Fruit fly (Drosophila melanogaster) whole organism, embryonic: ENCODE results near the gene Swip-1.
A peak's percentile ranks its signal among the peaks of the same experiment; 100 is the strongest.

Experiments
- Aef1 ChIP-seq: fragments of 200-800 bp; sonication (Bioruptor generic); IDR thresholded peaks from 3 replicates; pipeline ENCODE4 v1.3.6; 2022; ENCODE audit warnings: missing biosample characterization, missing genetic modification characterization
- Bdp1 ChIP-seq: fragments of 200-800 bp; sonication (Bioruptor generic); optimal IDR thresholded peaks from 3 replicates; lab custom pipeline; 2016; ENCODE audit warnings: missing biosample characterization, missing genetic modification characterization
- CG10267 ChIP-seq: fragments of 200-800 bp; sonication (Bioruptor generic); optimal IDR thresholded peaks from 2 replicates; lab custom pipeline; 2018; ENCODE audit warnings: missing biosample characterization, mild to moderate bottlenecking, missing genetic modification characterization, moderate library complexity
- CG10979 ChIP-seq: fragments of 200-800 bp; sonication (Bioruptor generic); optimal IDR thresholded peaks from 2 replicates; lab custom pipeline; 2018; ENCODE audit warnings: missing biosample characterization, mild to moderate bottlenecking, missing genetic modification characterization, moderate library complexity
- CG11456 ChIP-seq: fragments of 200-800 bp; sonication (Bioruptor generic); IDR thresholded peaks from 3 replicates; pipeline ENCODE4 v1.3.6; 2022; ENCODE audit warnings: missing biosample characterization, missing genetic modification characterization
- CG12071 ChIP-seq: fragments of 200-800 bp; sonication (Bioruptor generic); optimal IDR thresholded peaks from 3 replicates; lab custom pipeline; 2018; ENCODE audit warnings: missing biosample characterization, mild to moderate bottlenecking, missing genetic modification characterization
- CG15011 ChIP-seq: fragments of 200-800 bp; sonication (Bioruptor generic); optimal IDR thresholded peaks from 3 replicates; lab custom pipeline; 2018; ENCODE audit warnings: missing biosample characterization, mild to moderate bottlenecking, missing genetic modification characterization
- CG17568 ChIP-seq: fragments of 200-800 bp; sonication (Bioruptor generic); optimal IDR thresholded peaks from 2 replicates; lab custom pipeline; 2018; ENCODE audit warnings: missing biosample characterization, mild to moderate bottlenecking, missing genetic modification characterization, moderate library complexity
- CG17802 ChIP-seq: fragments of 200-800 bp; sonication (Bioruptor generic); optimal IDR thresholded peaks from 2 replicates; lab custom pipeline; 2018; ENCODE audit warnings: missing biosample characterization, mild to moderate bottlenecking, missing genetic modification characterization, moderate library complexity
- CG30020 ChIP-seq: fragments of 200-800 bp; optimal IDR thresholded peaks from 2 replicates; lab custom pipeline; 2019; ENCODE audit warnings: missing biosample characterization, mild to moderate bottlenecking, missing genetic modification characterization, moderate library complexity
- CG31441 ChIP-seq: fragments of 200-800 bp; sonication (Bioruptor generic); IDR thresholded peaks from 2 replicates; pipeline ENCODE4 v1.3.6; 2022; ENCODE audit warnings: missing biosample characterization, missing genetic modification characterization
- CG3838 ChIP-seq: fragments of 200-800 bp; sonication (Bioruptor generic); optimal IDR thresholded peaks from 3 replicates; lab custom pipeline; 2016; ENCODE audit warnings: missing biosample characterization, missing genetic modification characterization
- CG4282 ChIP-seq: fragments of 200-800 bp; sonication (Bioruptor generic); optimal IDR thresholded peaks from 2 replicates; lab custom pipeline; 2016; ENCODE audit warnings: missing biosample characterization, missing genetic modification characterization
- CG4360 ChIP-seq: fragments of 200-800 bp; sonication (Bioruptor generic); IDR thresholded peaks from 2 replicates; pipeline ENCODE4 v1.3.6; 2022; ENCODE audit warnings: missing biosample characterization, missing genetic modification characterization
- CG4617 ChIP-seq: fragments of 200-800 bp; sonication (Bioruptor generic); optimal IDR thresholded peaks from 3 replicates; lab custom pipeline; 2016; ENCODE audit warnings: missing biosample characterization, missing genetic modification characterization, borderline replicate concordance
- CG4730 ChIP-seq: fragments of 200-800 bp; sonication (Bioruptor generic); IDR thresholded peaks from 2 replicates; pipeline ENCODE4 v1.3.6; 2022; ENCODE audit warnings: missing biosample characterization, missing genetic modification characterization
- CG5245 ChIP-seq: fragments of 200-800 bp; sonication (Bioruptor generic); optimal IDR thresholded peaks from 3 replicates; lab custom pipeline; 2016; ENCODE audit warnings: missing biosample characterization, missing genetic modification characterization
- CG8290 ChIP-seq, 3 experiments: fragments of 200-800 bp; sonication (Bioruptor generic); optimal IDR thresholded peaks; 2 replicates each; lab custom pipeline; 2016 to 2019; ENCODE audit warnings: missing biosample characterization in 3 of 3, missing genetic modification characterization in 3 of 3, mild to moderate bottlenecking in 2 of 3, moderate library complexity in 1 of 3
- E2f2 ChIP-seq: fragments of 200-800 bp; sonication (Bioruptor generic); IDR thresholded peaks from 2 replicates; pipeline ENCODE4 v1.3.6; 2022; ENCODE audit warnings: missing biosample characterization, missing genetic modification characterization
- ERR ChIP-seq: fragments of 200-800 bp; sonication (Bioruptor generic); optimal IDR thresholded peaks from 2 replicates; lab custom pipeline; 2016; ENCODE audit warnings: missing biosample characterization, missing genetic modification characterization
- GATAe ChIP-seq: fragments of 200-800 bp; sonication (Bioruptor generic); conservative IDR thresholded peaks from 2 replicates; pipeline ENCODE4 v1.3.6; 2022; ENCODE audit warnings: missing biosample characterization, missing genetic modification characterization
- H2.0 ChIP-seq: fragments of 200-800 bp; sonication (Bioruptor generic); IDR thresholded peaks from 2 replicates; pipeline ENCODE4 v1.3.6; 2022; ENCODE audit warnings: missing biosample characterization, missing genetic modification characterization
- HHEX ChIP-seq: fragments of 200-800 bp; sonication (Bioruptor generic); optimal IDR thresholded peaks from 3 replicates; lab custom pipeline; 2017; ENCODE audit warnings: missing biosample characterization, mild to moderate bottlenecking, missing genetic modification characterization, missing genetic modification reagents
- HmgD ChIP-seq: fragments of 200-800 bp; sonication (Bioruptor generic); optimal IDR thresholded peaks from 3 replicates; lab custom pipeline; 2016; ENCODE audit warnings: missing biosample characterization, missing genetic modification characterization
- Hr39 ChIP-seq: fragments of >200 bp; optimal IDR thresholded peaks from 2 replicates; lab custom pipeline; 2017
- Meics ChIP-seq: fragments of 200-800 bp; sonication (Bioruptor generic); optimal IDR thresholded peaks from 2 replicates; lab custom pipeline; 2017; ENCODE audit warnings: missing biosample characterization, mild to moderate bottlenecking, missing genetic modification characterization
- NfI ChIP-seq: fragments of 200-800 bp; sonication (Bioruptor generic); optimal IDR thresholded peaks from 3 replicates; lab custom pipeline; 2018; ENCODE audit warnings: missing biosample characterization, mild to moderate bottlenecking, missing genetic modification characterization, moderate library complexity
- Pdp1 ChIP-seq, 2 experiments: fragments of 200-800 bp; sonication (Bioruptor generic); optimal IDR thresholded peaks; 3 replicates each; lab custom pipeline; 2016; ENCODE audit warnings: missing biosample characterization in 2 of 2, missing genetic modification characterization in 2 of 2, mild to moderate bottlenecking in 1 of 2, moderate library complexity in 1 of 2
- Side ChIP-seq: fragments of 200-800 bp; sonication (Bioruptor generic); optimal IDR thresholded peaks from 2 replicates; lab custom pipeline; 2016; ENCODE audit warnings: missing biosample characterization, missing genetic modification characterization
- Sin3A ChIP-seq: fragments of >200 bp; optimal IDR thresholded peaks from 2 replicates; lab custom pipeline; 2018
- Sry-δ ChIP-seq: fragments of 200-800 bp; sonication (Bioruptor generic); optimal IDR thresholded peaks from 2 replicates; lab custom pipeline; 2016; ENCODE audit warnings: missing biosample characterization, missing genetic modification characterization
- Stat92E ChIP-seq, 3 experiments: fragments of >200 bp in 2 of 3; fragments of 200-800 bp in 1 of 3; sonication (Bioruptor generic) in 1 of 3; optimal IDR thresholded peaks; 2 replicates each; lab custom pipeline; 2017 to 2019; ENCODE audit warnings: missing biosample characterization in 3 of 3, missing genetic modification characterization in 3 of 3, mild to moderate bottlenecking in 1 of 3, moderate library complexity in 1 of 3
- al ChIP-seq: fragments of 200-800 bp; sonication (Bioruptor generic); IDR thresholded peaks from 2 replicates; pipeline ENCODE4 v1.3.6; 2022; ENCODE audit warnings: missing biosample characterization, missing genetic modification characterization
- ato ChIP-seq: fragments of 200-800 bp; sonication (Bioruptor generic); IDR thresholded peaks from 2 replicates; pipeline ENCODE4 v1.3.6; 2022; ENCODE audit warnings: missing biosample characterization, missing genetic modification characterization; ENCODE audit not compliant: partially characterized antibody
- bsh ChIP-seq, 2 experiments: fragments of 200-800 bp; sonication (Bioruptor generic); optimal IDR thresholded peaks; 2 replicates each; lab custom pipeline; 2017 to 2018; ENCODE audit warnings: mild to moderate bottlenecking in 2 of 2, missing biosample characterization in 2 of 2, missing genetic modification characterization in 2 of 2, moderate library complexity in 1 of 2
- cas ChIP-seq: fragments of 200-800 bp; sonication (Bioruptor generic); IDR thresholded peaks from 2 replicates; pipeline ENCODE4 v1.3.6; 2022; ENCODE audit warnings: missing biosample characterization, missing genetic modification characterization
- cato ChIP-seq: fragments of 200-800 bp; sonication (Bioruptor generic); optimal IDR thresholded peaks from 2 replicates; lab custom pipeline; 2016; ENCODE audit warnings: missing biosample characterization, missing genetic modification characterization, borderline replicate concordance
- chinmo ChIP-seq: fragments of 200-800 bp; sonication (Bioruptor generic); IDR thresholded peaks from 4 replicates; pipeline ENCODE4 v1.3.6; 2022; ENCODE audit warnings: missing biosample characterization, missing genetic modification characterization; ENCODE audit not compliant: partially characterized antibody
- corto ChIP-seq: fragments of 200-800 bp; sonication (Bioruptor generic); optimal IDR thresholded peaks from 2 replicates; lab custom pipeline; 2016; ENCODE audit warnings: missing biosample characterization, mild to moderate bottlenecking, missing genetic modification characterization, moderate library complexity
- crol ChIP-seq: fragments of 200-800 bp; sonication (Bioruptor generic); IDR thresholded peaks from 2 replicates; pipeline ENCODE4 v1.3.6; 2022; ENCODE audit warnings: missing biosample characterization, missing genetic modification characterization
- danr ChIP-seq: fragments of 200-800 bp; sonication (Bioruptor generic); IDR thresholded peaks from 2 replicates; pipeline ENCODE4 v1.3.6; 2022; ENCODE audit warnings: missing biosample characterization, missing genetic modification characterization
- en ChIP-seq: fragments of 200-800 bp; sonication (Bioruptor generic); optimal IDR thresholded peaks from 2 replicates; lab custom pipeline; 2016; ENCODE audit warnings: missing biosample characterization, missing genetic modification characterization
- eyg ChIP-seq: fragments of 200-800 bp; sonication (Bioruptor generic); optimal IDR thresholded peaks from 3 replicates; lab custom pipeline; 2016; ENCODE audit warnings: missing biosample characterization, missing genetic modification characterization
- hkb ChIP-seq, 2 experiments: fragments of 200-800 bp in 1 of 2; fragments of >200 bp in 1 of 2; sonication (Bioruptor generic) in 1 of 2; IDR thresholded peaks in 1 of 2; optimal IDR thresholded peaks in 1 of 2; 2 replicates each; pipeline versions ENCODE4 v1.3.6 to Lab custom; 2017 to 2022; ENCODE audit warnings: missing biosample characterization in 1 of 2, missing genetic modification characterization in 1 of 2
- onecut ChIP-seq: fragments of 200-800 bp; sonication (Bioruptor generic); IDR thresholded peaks from 2 replicates; pipeline ENCODE4 v1.3.6; 2022; ENCODE audit warnings: missing biosample characterization, missing genetic modification characterization
- pho ChIP-seq: fragments of 200-800 bp; sonication (Bioruptor generic); optimal IDR thresholded peaks from 2 replicates; lab custom pipeline; 2016; ENCODE audit warnings: missing biosample characterization, missing genetic modification characterization
- pum ChIP-seq: fragments of 200-800 bp; sonication (Bioruptor generic); optimal IDR thresholded peaks from 2 replicates; lab custom pipeline; 2016; ENCODE audit warnings: missing biosample characterization, missing genetic modification characterization
- salm ChIP-seq: fragments of 200-800 bp; sonication (Bioruptor generic); optimal IDR thresholded peaks from 2 replicates; lab custom pipeline; 2018; ENCODE audit warnings: missing biosample characterization, mild to moderate bottlenecking, missing genetic modification characterization
- sens-2 ChIP-seq: fragments of 200-800 bp; sonication (Bioruptor generic); IDR thresholded peaks from 2 replicates; pipeline ENCODE4 v1.3.6; 2022; ENCODE audit warnings: missing biosample characterization, missing genetic modification characterization

Gene Swip-1

dm6 chr2L:18974063-18974779, 12.9 kb downstream of the Swip-1 start, which contains the start of the genes L2HGDH and CG10431 (continued):
- 0 out of 2 replicates have a peak, but pooled peaks have one; percentile 29 for TF ChIP-seq cas (GFP tag; lab: Robert Waterston, UW)
- TF ChIP-seq Sry-δ (GFP tag; lab: Kevin White, UChicago): peak; percentile 35
- peak; percentile 28 for TF ChIP-seq salm (tag; lab: Kevin White, UChicago)
- TF ChIP-seq CG3838: peak; percentile 7
- TF ChIP-seq chinmo (GFP tag; lab: Robert Waterston, UW): no peak
- TF ChIP-seq ato: no peak
- TF ChIP-seq cato (GFP tag; lab: Kevin White, UChicago): peak; percentile 51
- peak; percentile 24 for TF ChIP-seq HHEX (GFP tag; lab: Kevin White, UChicago)
- TF ChIP-seq CG4282 (GFP tag; lab: Kevin White, UChicago): no peak
- TF ChIP-seq Hr39 (lab: Kevin White, UChicago): no peak
- no peak for TF ChIP-seq CG4730
- no peak for TF ChIP-seq al (GFP tag; lab: Robert Waterston, UW)
- TF ChIP-seq corto (GFP tag; lab: Kevin White, UChicago): no peak
- no peak for TF ChIP-seq CG17802
- TF ChIP-seq sens-2 (GFP tag; lab: Robert Waterston, UW): no peak
- peak; percentile 26 for TF ChIP-seq hkb (optimal IDR thresholded peaks at IDR 0.05; lab: Kevin White, UChicago)
- TF ChIP-seq hkb (GFP tag; IDR thresholded peaks at IDR 0.05; lab: Robert Waterston, UW): no peak
- TF ChIP-seq CG31441: no peak; the same call in 1 of the 2 replicates
- TF ChIP-seq CG5245 (GFP tag; lab: Kevin White, UChicago): no peak
- TF ChIP-seq CG4360 (GFP tag; lab: Robert Waterston, UW): 0 out of 2 replicates have a peak, but pooled peaks have one; percentile 19
- TF ChIP-seq ERR (GFP tag; lab: Kevin White, UChicago): peak; percentile 99
- no peak for TF ChIP-seq HmgD (GFP tag; lab: Kevin White, UChicago)
- TF ChIP-seq H2.0 (GFP tag; lab: Robert Waterston, UW): no peak
- no peak for TF ChIP-seq CG11456
- peak; percentile 57 for TF ChIP-seq CG12071 (GFP tag; lab: Kevin White, UChicago)
- peak; percentile 61 for TF ChIP-seq CG8290 (GFP tag; optimal IDR thresholded peaks at IDR 0.05; lab: Kevin White, UChicago)
- peak in 1 of 2 experiments; percentile 77 for TF ChIP-seq CG8290 (tag; optimal IDR thresholded peaks at IDR 0.05; lab: Kevin White, UChicago)
- TF ChIP-seq E2f2 (GFP tag; lab: Robert Waterston, UW): 0 out of 2 replicates have a peak, but pooled peaks have one; percentile 28
- peak; percentile 98 for TF ChIP-seq CG10267
- peak; percentile 7 for TF ChIP-seq Side
- peak; percentile 40 for TF ChIP-seq Sin3A
- 0 out of 2 replicates have a peak, but pooled peaks have one; percentile 20 for TF ChIP-seq danr
- TF ChIP-seq CG4617 (GFP tag; lab: Kevin White, UChicago): no peak
- TF ChIP-seq Pdp1 (GFP tag; optimal IDR thresholded peaks at IDR 0.05; lab: Kevin White, UChicago): peak; percentile 38 to 76
- TF ChIP-seq pho (GFP tag; lab: Kevin White, UChicago): peak; percentile 10
- peak; percentile 57 for TF ChIP-seq NfI (GFP tag; lab: Kevin White, UChicago)
- peak; percentile 88 for TF ChIP-seq GATAe
- TF ChIP-seq CG17568 (GFP tag; lab: Kevin White, UChicago): no peak
- TF ChIP-seq Bdp1 (GFP tag; lab: Kevin White, UChicago): peak; percentile 46
- no peak for TF ChIP-seq onecut
- TF ChIP-seq en: no peak
- TF ChIP-seq crol (GFP tag; lab: Robert Waterston, UW): peak; percentile 99
- peak in 1 of 2 experiments; percentile 41 for TF ChIP-seq bsh (GFP tag; optimal IDR thresholded peaks at IDR 0.05; lab: Kevin White, UChicago)
- peak; percentile 56 for TF ChIP-seq CG10979 (tag; lab: Kevin White, UChicago)
- no peak for TF ChIP-seq Aef1 (GFP tag; lab: Robert Waterston, UW)
- TF ChIP-seq eyg (GFP tag; lab: Kevin White, UChicago): no peak
- no peak for TF ChIP-seq Stat92E (GFP tag; optimal IDR thresholded peaks at IDR 0.05; lab: Kevin White, UChicago)
- TF ChIP-seq Meics (GFP tag; lab: Kevin White, UChicago): peak; percentile 72
- peak; percentile 33 for TF ChIP-seq pum
- peak; percentile 2 for TF ChIP-seq CG15011 (GFP tag; lab: Kevin White, UChicago)
- peak; percentile 60 for TF ChIP-seq CG30020 (tag; lab: Kevin White, UChicago)
